Fruit fly (Drosophila melanogaster) whole organism, adult: ENCODE data around the gene CycH.

Experiments used
- CG11617 ChIP-seq: fragments of 200-800 bp; sonication (Bioruptor generic); optimal IDR thresholded peaks from 2 replicates; lab custom pipeline; 2017; ENCODE audit warnings: mild to moderate bottlenecking, missing biosample characterization, missing genetic modification reagents, missing genetic modification characterization
- CG12768 ChIP-seq: fragments of 200-800 bp; sonication (Bioruptor generic); optimal IDR thresholded peaks from 2 replicates; lab custom pipeline; 2017; ENCODE audit warnings: missing biosample characterization, missing genetic modification characterization, mild to moderate bottlenecking, moderate library complexity, missing genetic modification reagents
- CG14711 ChIP-seq: fragments of 200-800 bp; sonication (Bioruptor generic); optimal IDR thresholded peaks from 2 replicates; lab custom pipeline; 2018; ENCODE audit warnings: missing biosample characterization, mild to moderate bottlenecking, missing genetic modification characterization, moderate library complexity
- CG1620 ChIP-seq: fragments of 200-800 bp; sonication (Bioruptor generic); optimal IDR thresholded peaks from 2 replicates; lab custom pipeline; 2016; ENCODE audit warnings: missing biosample characterization, missing genetic modification characterization
- CG33017 ChIP-seq: fragments of 200-800 bp; sonication (Bioruptor generic); optimal IDR thresholded peaks from 2 replicates; lab custom pipeline; 2018; ENCODE audit warnings: missing biosample characterization, mild to moderate bottlenecking, missing genetic modification characterization, moderate library complexity
- CG5204 ChIP-seq: fragments of 200-800 bp; sonication (Bioruptor generic); optimal IDR thresholded peaks from 2 replicates; lab custom pipeline; 2016; ENCODE audit warnings: missing biosample characterization, missing genetic modification characterization
- CG7045 ChIP-seq: fragments of 200-800 bp; sonication (Bioruptor generic); optimal IDR thresholded peaks from 2 replicates; lab custom pipeline; 2017; ENCODE audit warnings: missing biosample characterization, mild to moderate bottlenecking, missing genetic modification characterization
- CG7101 ChIP-seq: fragments of 200-800 bp; sonication (Bioruptor generic); optimal IDR thresholded peaks from 2 replicates; lab custom pipeline; 2018; ENCODE audit warnings: missing biosample characterization, mild to moderate bottlenecking, missing genetic modification characterization, moderate library complexity
- Clk ChIP-seq: fragments of 200-800 bp; sonication (Bioruptor generic); optimal IDR thresholded peaks from 2 replicates; lab custom pipeline; 2017; ENCODE audit warnings: missing biosample characterization, missing genetic modification characterization
- Crg-1 ChIP-seq: fragments of 200-800 bp; sonication (Bioruptor generic); optimal IDR thresholded peaks from 2 replicates; lab custom pipeline; 2016; ENCODE audit warnings: missing biosample characterization, missing genetic modification characterization
- Hr96 ChIP-seq: fragments of 200-800 bp; sonication (Bioruptor generic); optimal IDR thresholded peaks from 2 replicates; lab custom pipeline; 2016; ENCODE audit warnings: missing biosample characterization, missing genetic modification characterization
- Mnt ChIP-seq: fragments of 200-800 bp; sonication (Bioruptor generic); optimal IDR thresholded peaks from 2 replicates; lab custom pipeline; 2016; ENCODE audit warnings: missing biosample characterization, mild to moderate bottlenecking, missing genetic modification characterization
- bab1 ChIP-seq: fragments of 200-800 bp; sonication (Bioruptor generic); optimal IDR thresholded peaks from 3 replicates; lab custom pipeline; 2019; ENCODE audit warnings: missing biosample characterization, mild to moderate bottlenecking, missing genetic modification characterization, moderate library complexity
- cic ChIP-seq: fragments of 200-800 bp; sonication (Bioruptor generic); optimal IDR thresholded peaks from 2 replicates; lab custom pipeline; 2017; ENCODE audit warnings: missing biosample characterization, mild to moderate bottlenecking, missing genetic modification characterization, moderate library complexity
- cnc ChIP-seq, 2 experiments: fragments of >200 bp; optimal IDR thresholded peaks; 2 replicates each; lab custom pipeline; 2017
- kay ChIP-seq: fragments of 200-800 bp; sonication (Bioruptor generic); peaks from one replicate; lab custom pipeline; 2016; ENCODE audit warnings: missing biosample characterization, missing genetic modification characterization, borderline replicate concordance
- ovo ChIP-seq: fragments of 200-800 bp; sonication (Bioruptor generic); optimal IDR thresholded peaks from 2 replicates; lab custom pipeline; 2016; ENCODE audit warnings: missing biosample characterization, missing genetic modification characterization
- pad ChIP-seq: fragments of 200-800 bp; sonication (Bioruptor generic); optimal IDR thresholded peaks from 3 replicates; lab custom pipeline; 2017; ENCODE audit warnings: missing biosample characterization, missing genetic modification characterization, mild to moderate bottlenecking, moderate library complexity, missing genetic modification reagents
- tj ChIP-seq: fragments of 200-800 bp; sonication (Bioruptor generic); optimal IDR thresholded peaks from 3 replicates; lab custom pipeline; 2017; ENCODE audit warnings: missing biosample characterization, mild to moderate bottlenecking, missing genetic modification characterization, moderate library complexity
- toe ChIP-seq: fragments of 200-800 bp; sonication (Bioruptor generic); optimal IDR thresholded peaks from 2 replicates; lab custom pipeline; 2016; ENCODE audit warnings: missing biosample characterization, missing genetic modification characterization

Gene CycH

DNA sequence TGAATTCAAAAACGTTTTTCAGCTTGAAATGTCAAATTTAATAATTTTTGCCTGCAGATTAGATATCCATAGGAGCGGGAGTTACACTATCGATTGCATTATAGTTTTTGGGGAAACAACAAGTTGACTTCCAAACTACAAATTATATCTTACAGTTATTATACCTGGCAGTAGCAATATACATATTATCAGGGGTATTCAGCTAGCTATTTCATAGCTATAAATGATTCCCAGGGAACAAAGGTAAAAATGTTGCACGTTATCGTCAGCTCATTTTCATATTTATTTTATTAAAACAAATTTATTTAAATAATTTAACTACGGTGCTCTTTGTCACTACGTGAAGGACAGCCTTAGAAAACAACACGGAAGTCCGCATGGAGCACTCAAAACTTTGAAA, 8.3 kb downstream of the CycH start:
- TF ChIP-seq bab1 (GFP tag; lab: Kevin White, UChicago), result no peak
- no peak for TF ChIP-seq Hr96
- no peak for TF ChIP-seq CG1620
- TF ChIP-seq CG33017 (tag; lab: Kevin White, UChicago), result no peak

DNA sequence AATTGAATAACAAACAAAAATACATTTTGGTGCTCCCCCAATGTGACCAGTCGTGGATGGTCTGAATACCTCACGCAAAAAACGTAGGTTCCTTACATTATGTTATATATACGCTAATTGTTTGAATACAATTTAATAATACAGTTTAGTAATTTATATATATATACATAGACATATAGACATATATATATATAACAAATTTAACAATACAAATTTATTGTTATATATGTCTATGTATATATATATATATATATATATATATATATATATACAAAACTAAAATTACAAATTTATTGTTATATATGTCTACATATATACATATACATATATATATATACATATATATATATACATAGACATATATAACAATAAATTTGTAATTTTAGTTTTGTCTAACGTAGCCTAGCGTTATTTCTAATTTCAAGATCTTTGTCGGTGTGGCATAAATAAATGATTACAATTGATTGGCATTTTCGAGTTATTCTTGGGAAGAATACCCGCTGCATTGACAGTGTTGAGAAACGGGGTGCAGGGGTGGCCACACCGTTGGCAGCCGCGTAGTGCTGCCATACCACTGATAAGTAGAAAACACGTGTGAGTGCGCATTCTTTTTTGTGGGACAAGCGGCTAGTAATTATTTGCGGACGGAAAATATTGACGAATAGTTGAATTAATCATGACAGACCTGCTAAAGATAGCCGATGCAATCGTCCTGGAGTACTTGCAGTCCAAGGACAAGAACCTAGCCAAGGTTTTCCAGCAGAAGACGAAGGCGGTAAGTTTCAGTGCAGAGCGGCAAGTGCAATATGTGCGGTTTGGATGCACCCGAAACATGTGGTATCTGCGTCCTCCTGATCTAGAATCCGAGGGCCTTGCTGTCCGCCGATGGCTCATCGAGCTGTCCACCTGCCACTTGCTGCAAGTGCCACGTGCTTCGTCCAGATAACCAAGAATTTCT, 10.7 kb downstream of the CycH start, which contains the start of the genes CG7148 and Nopp140:
TSS of gene CG7148 (minus strand) at position 51 of the 958 bp plus-strand sequence.
TSS of gene Nopp140 (plus strand) at position 572 of the 958 bp plus-strand sequence.
- peak; percentile 77 for TF ChIP-seq CG11617 (GFP tag; lab: Kevin White, UChicago)
- no peak for TF ChIP-seq kay (GFP tag; lab: Kevin White, UChicago)
- peak; percentile 69 for TF ChIP-seq toe (GFP tag; lab: Kevin White, UChicago)
- peak; percentile 99 for TF ChIP-seq Mnt (GFP tag; lab: Kevin White, UChicago)
- TF ChIP-seq CG1620, result peak; percentile 82
- peak; percentile 38 for TF ChIP-seq CG5204 (GFP tag; lab: Kevin White, UChicago)
- TF ChIP-seq CG12768 (GFP tag; lab: Kevin White, UChicago), result peak; percentile 72
- peak; percentile 60 for TF ChIP-seq CG7045 (GFP tag; lab: Kevin White, UChicago)
- peak; percentile 54 for TF ChIP-seq Clk (GFP tag; lab: Kevin White, UChicago)
- peak; percentile 68 for TF ChIP-seq pad (GFP tag; lab: Kevin White, UChicago)
- TF ChIP-seq CG7101 (tag; lab: Kevin White, UChicago), result peak; percentile 77
- TF ChIP-seq CG33017 (tag; lab: Kevin White, UChicago), result peak; percentile 71
- TF ChIP-seq ovo (GFP tag; lab: Kevin White, UChicago), result peak; percentile 72
- no peak for TF ChIP-seq cic (GFP tag; lab: Kevin White, UChicago)
- TF ChIP-seq bab1 (GFP tag; lab: Kevin White, UChicago), result peak; percentile 67
- no peak for TF ChIP-seq cnc (optimal IDR thresholded peaks at IDR 0.05; lab: Kevin White, UChicago)
- TF ChIP-seq tj (GFP tag; lab: Kevin White, UChicago), result peak; percentile 37
- peak; percentile 75 for TF ChIP-seq Hr96
- peak; percentile 75 for TF ChIP-seq Crg-1 (GFP tag; lab: Kevin White, UChicago)
- TF ChIP-seq CG14711 (tag; lab: Kevin White, UChicago), result peak; percentile 55

dm6 chr3L:21835569-21835968, 13.8 kb downstream of the CycH start:
- TF ChIP-seq bab1 (GFP tag; lab: Kevin White, UChicago) (no peak), Clk (GFP tag; lab: Kevin White, UChicago) (no peak), CG7101 (tag; lab: Kevin White, UChicago) (no peak), cic (GFP tag; lab: Kevin White, UChicago) (no peak), ovo (GFP tag; lab: Kevin White, UChicago) (no peak), CG33017 (tag; lab: Kevin White, UChicago) (no peak), CG1620 (no peak), CG14711 (tag; lab: Kevin White, UChicago) (no peak), Crg-1 (GFP tag; lab: Kevin White, UChicago) (no peak), kay (GFP tag; lab: Kevin White, UChicago) (no peak), CG5204 (GFP tag; lab: Kevin White, UChicago) (no peak), Mnt (GFP tag; lab: Kevin White, UChicago) (no peak), pad (GFP tag; lab: Kevin White, UChicago) (no peak), Hr96 (no peak), CG7045 (GFP tag; lab: Kevin White, UChicago) (no peak), CG11617 (GFP tag; lab: Kevin White, UChicago) (no peak), CG12768 (GFP tag; lab: Kevin White, UChicago) (no peak)

dm6 chr3L:21839720-21840641, 18.2 kb downstream of the CycH start:
- TF ChIP-seq CG33017 (tag; lab: Kevin White, UChicago) (peak; percentile 78), CG12768 (GFP tag; lab: Kevin White, UChicago) (peak; percentile 79), bab1 (GFP tag; lab: Kevin White, UChicago) (peak; percentile 91), kay (GFP tag; lab: Kevin White, UChicago) (peak; percentile 90), Mnt (GFP tag; lab: Kevin White, UChicago) (peak; percentile 48), cic (GFP tag; lab: Kevin White, UChicago) (peak; percentile 10), cnc (optimal IDR thresholded peaks at IDR 0.05; lab: Kevin White, UChicago) (no peak), CG5204 (GFP tag; lab: Kevin White, UChicago) (peak; percentile 88), toe (GFP tag; lab: Kevin White, UChicago) (peak; percentile 82), CG14711 (tag; lab: Kevin White, UChicago) (peak; percentile 52), CG1620 (peak; percentile 56), Hr96 (peak; percentile 82), tj (GFP tag; lab: Kevin White, UChicago) (peak; percentile 96), Crg-1 (GFP tag; lab: Kevin White, UChicago) (peak; percentile 66), CG7101 (tag; lab: Kevin White, UChicago) (peak; percentile 80), pad (GFP tag; lab: Kevin White, UChicago) (no peak), CG7045 (GFP tag; lab: Kevin White, UChicago) (peak; percentile 89), Clk (GFP tag; lab: Kevin White, UChicago) (peak; percentile 81), CG11617 (GFP tag; lab: Kevin White, UChicago) (peak; percentile 87), ovo (GFP tag; lab: Kevin White, UChicago) (peak; percentile 3)
